Fruit fly (Drosophila melanogaster): ENCODE measurements around the gene CG14712.

Gene CG14712

dm6 chr3R:11589764-11590358 is 38.7 kb upstream of the CG14712 start, which contains the start of gene CG6791 (continued):
- TF ChIP-seq sens-2 (GFP tag; IDR thresholded peaks at IDR 0.05) (no peak), Mad (GFP tag; optimal IDR thresholded peaks at IDR 0.05) (no peak), CG32772 (GFP tag; IDR thresholded peaks at IDR 0.05) (no peak), CG6765 (GFP tag; optimal IDR thresholded peaks at IDR 0.05) (no peak), CG31441 (GFP tag; IDR thresholded peaks at IDR 0.05) (no peak), CG11456 (GFP tag; IDR thresholded peaks at IDR 0.05) (no peak), ssp (GFP tag; IDR thresholded peaks at IDR 0.05) (no peak), mld (GFP tag; IDR thresholded peaks at IDR 0.05; ENCODE audit: partially characterized antibody) (peak; percentile 71; the same call in 2 of the 3 replicates), esg (GFP tag; conservative IDR thresholded peaks at IDR 0.05) (no peak), pnt (GFP tag; optimal IDR thresholded peaks at IDR 0.05) (no peak), kni (GFP tag; optimal IDR thresholded peaks at IDR 0.05) (no peak), CG31365 (tag; optimal IDR thresholded peaks at IDR 0.05) (no peak), CG11085 (GFP tag; IDR thresholded peaks at IDR 0.05) (no peak), CG43689 (GFP tag; IDR thresholded peaks at IDR 0.05) (no peak), Ets65A (GFP tag) (no peak), Gug (GFP tag; IDR thresholded peaks at IDR 0.05) (no peak), Atf-2 (GFP tag; optimal IDR thresholded peaks at IDR 0.05) (no peak), CG11695 (GFP tag; IDR thresholded peaks at IDR 0.05) (no peak), CG7556 (GFP tag; optimal IDR thresholded peaks at IDR 0.05) (no peak), corto (GFP tag; optimal IDR thresholded peaks at IDR 0.05) (no peak), vvl (GFP tag; IDR thresholded peaks at IDR 0.05) (peak; percentile 30; the same call in 1 of the 2 replicates), ro (GFP tag; IDR thresholded peaks at IDR 0.05) (no peak), phol (tag; optimal IDR thresholded peaks at IDR 0.05) (peak; percentile 86), CG7963 (GFP tag; IDR thresholded peaks at IDR 0.05; ENCODE audit: partially characterized antibody) (peak; percentile 73), CG1647 (GFP tag; optimal IDR thresholded peaks at IDR 0.05) (no peak), CG15479 (GFP tag; optimal IDR thresholded peaks at IDR 0.05) (no peak), oc (tag; optimal IDR thresholded peaks at IDR 0.05) (peak; percentile 91), Adf1 (GFP tag; IDR thresholded peaks at IDR 0.05) (no peak), CG7372 (GFP tag; IDR thresholded peaks at IDR 0.05) (no peak), Hr39 (optimal IDR thresholded peaks at IDR 0.05) (no peak), CG18476 (GFP tag; optimal IDR thresholded peaks at IDR 0.05) (no peak), Oli (tag; optimal IDR thresholded peaks at IDR 0.05) (no peak), CG9437 (GFP tag; optimal IDR thresholded peaks at IDR 0.05) (no peak), hth (optimal IDR thresholded peaks at IDR 0.05) (no peak), CG10209 (GFP tag; optimal IDR thresholded peaks at IDR 0.05) (no peak), emc (GFP tag; optimal IDR thresholded peaks at IDR 0.05) (no peak), bigmax (GFP tag; optimal IDR thresholded peaks at IDR 0.05) (no peak), dimm (GFP tag; IDR thresholded peaks at IDR 0.05) (no peak), CG11247 (GFP tag; IDR thresholded peaks at IDR 0.05) (no peak), az2 (GFP tag; optimal IDR thresholded peaks at IDR 0.05) (no peak), CG42726 (GFP tag; IDR thresholded peaks at IDR 0.05; ENCODE audit: partially characterized antibody) (peak; percentile 89), Hand (GFP tag; optimal IDR thresholded peaks at IDR 0.05) (no peak), CG9817 (tag; optimal IDR thresholded peaks at IDR 0.05) (no peak), grau (tag; optimal IDR thresholded peaks at IDR 0.05) (no peak), yki (optimal IDR thresholded peaks at IDR 0.05) (no peak), MESR4 (GFP tag; optimal IDR thresholded peaks at IDR 0.05) (peak; percentile 82), Xrp1 (GFP tag; IDR thresholded peaks at IDR 0.05) (no peak), ato (GFP tag; IDR thresholded peaks at IDR 0.05; ENCODE audit: partially characterized antibody) (peak; percentile 85), mirr (GFP tag; optimal IDR thresholded peaks at IDR 0.05) (no peak), ash1 (GFP tag; optimal IDR thresholded peaks at IDR 0.05) (no peak), CG10979 (tag; optimal IDR thresholded peaks at IDR 0.05) (no peak), sc (optimal IDR thresholded peaks at IDR 0.05) (no peak), sc (GFP tag; optimal IDR thresholded peaks at IDR 0.05) (no peak)

Measured in whole organism, embryonic.